Fruit fly (Drosophila melanogaster) whole organism, prepupa: ENCODE measurements around the gene CG1416.

ENCODE experiments used
- CG10669 ChIP-seq: fragments of 200-800 bp; sonication (Bioruptor generic); optimal IDR thresholded peaks from 3 replicates; lab custom pipeline; 2018; ENCODE audit warnings: missing biosample characterization, mild to moderate bottlenecking, missing genetic modification characterization, moderate library complexity
- CG11294 ChIP-seq: fragments of 200-800 bp; sonication (Bioruptor generic); IDR thresholded peaks from 2 replicates; pipeline ENCODE4 v1.3.6; 2022; ENCODE audit warnings: missing biosample characterization, missing genetic modification characterization
- CG11762 ChIP-seq: fragments of 200-800 bp; sonication (Bioruptor generic); optimal IDR thresholded peaks from 3 replicates; lab custom pipeline; 2016; ENCODE audit warnings: missing biosample characterization, missing genetic modification characterization; ENCODE audit not compliant: insufficient read depth
- CG11902 ChIP-seq: fragments of 200-800 bp; sonication (Bioruptor generic); optimal IDR thresholded peaks from 3 replicates; lab custom pipeline; 2016; ENCODE audit warnings: missing biosample characterization, missing genetic modification characterization
- CG15336 ChIP-seq: fragments of 200-800 bp; sonication (Bioruptor generic); IDR thresholded peaks from 2 replicates; pipeline ENCODE4 v1.3.6; 2022; ENCODE audit warnings: missing biosample characterization, missing genetic modification characterization
- CG1621 ChIP-seq: fragments of 200-800 bp; sonication (Bioruptor generic); optimal IDR thresholded peaks from 3 replicates; lab custom pipeline; 2018; ENCODE audit warnings: missing biosample characterization, mild to moderate bottlenecking, missing genetic modification characterization
- CG16779 ChIP-seq: fragments of 200-800 bp; sonication (Bioruptor generic); optimal IDR thresholded peaks from 3 replicates; lab custom pipeline; 2017; ENCODE audit warnings: missing biosample characterization, mild to moderate bottlenecking, missing genetic modification characterization
- CG3032 ChIP-seq: fragments of 200-800 bp; optimal IDR thresholded peaks from 2 replicates; lab custom pipeline; 2019; ENCODE audit warnings: missing biosample characterization, mild to moderate bottlenecking, missing genetic modification characterization, moderate library complexity
- CG31627 ChIP-seq: fragments of 200-800 bp; sonication (Bioruptor generic); optimal IDR thresholded peaks from 3 replicates; lab custom pipeline; 2016; ENCODE audit warnings: missing biosample characterization, missing genetic modification characterization
- CG32006 ChIP-seq: fragments of 200-800 bp; sonication (Bioruptor generic); optimal IDR thresholded peaks from 3 replicates; lab custom pipeline; 2017; ENCODE audit warnings: missing biosample characterization, mild to moderate bottlenecking, missing genetic modification characterization
- CG34406 ChIP-seq: fragments of 200-800 bp; sonication (Bioruptor generic); optimal IDR thresholded peaks from 3 replicates; lab custom pipeline; 2016; ENCODE audit warnings: missing biosample characterization, missing genetic modification characterization
- CG4318 ChIP-seq: fragments of 200-800 bp; sonication (Bioruptor generic); optimal IDR thresholded peaks from 3 replicates; lab custom pipeline; 2017; ENCODE audit warnings: missing biosample characterization, mild to moderate bottlenecking, missing genetic modification characterization
- CG6163 ChIP-seq: fragments of 200-800 bp; sonication (Bioruptor generic); IDR thresholded peaks from 3 replicates; pipeline ENCODE4 v1.3.6; 2022; ENCODE audit warnings: missing biosample characterization, missing genetic modification characterization
- CG6276 ChIP-seq: fragments of 200-800 bp; sonication (Bioruptor generic); optimal IDR thresholded peaks from 2 replicates; lab custom pipeline; 2017; ENCODE audit warnings: missing biosample characterization, mild to moderate bottlenecking, missing genetic modification characterization
- CG6792 ChIP-seq: fragments of 200-800 bp; sonication (Bioruptor generic); optimal IDR thresholded peaks from 3 replicates; lab custom pipeline; 2016; ENCODE audit warnings: missing biosample characterization, missing genetic modification characterization
- CG6854 ChIP-seq: fragments of 200-800 bp; sonication (Bioruptor generic); optimal IDR thresholded peaks from 2 replicates; lab custom pipeline; 2017; ENCODE audit warnings: missing biosample characterization, mild to moderate bottlenecking, missing genetic modification characterization
- CG7368 ChIP-seq: fragments of 200-800 bp; sonication (Bioruptor generic); optimal IDR thresholded peaks from 3 replicates; lab custom pipeline; 2016; ENCODE audit warnings: missing biosample characterization, missing genetic modification characterization
- CG8119 ChIP-seq: fragments of 200-800 bp; sonication (Bioruptor generic); IDR thresholded peaks from 3 replicates; pipeline ENCODE4 v1.3.6; 2022; ENCODE audit warnings: missing biosample characterization, missing genetic modification characterization
- CG8319 ChIP-seq: fragments of 200-800 bp; sonication (Bioruptor generic); optimal IDR thresholded peaks from 3 replicates; lab custom pipeline; 2016; ENCODE audit warnings: missing biosample characterization, missing genetic modification characterization
- CG9139 ChIP-seq: fragments of 200-800 bp; sonication (Bioruptor generic); optimal IDR thresholded peaks from 3 replicates; lab custom pipeline; 2017; ENCODE audit warnings: missing biosample characterization, mild to moderate bottlenecking, missing genetic modification characterization
- Eip78C ChIP-seq: fragments of 200-800 bp; sonication (Bioruptor generic); peaks from one replicate; lab custom pipeline; 2016; ENCODE audit warnings: missing biosample characterization, missing genetic modification characterization
- Eip93F ChIP-seq: fragments of 200-800 bp; sonication (Bioruptor generic); optimal IDR thresholded peaks from 2 replicates; lab custom pipeline; 2016; ENCODE audit warnings: missing biosample characterization, mild to moderate bottlenecking, missing genetic modification characterization
- Ets21C ChIP-seq: fragments of 200-800 bp; sonication (Bioruptor generic); optimal IDR thresholded peaks from 3 replicates; lab custom pipeline; 2016; ENCODE audit warnings: missing biosample characterization, missing genetic modification characterization
- Ets96B ChIP-seq: fragments of 200-800 bp; optimal IDR thresholded peaks from 2 replicates; lab custom pipeline; 2019; ENCODE audit warnings: missing biosample characterization, mild to moderate bottlenecking, missing genetic modification characterization, moderate library complexity
- Hr38 ChIP-seq: sonication (Bioruptor generic); optimal IDR thresholded peaks from 2 replicates; lab custom pipeline; 2016; ENCODE audit warnings: missing biosample characterization, missing genetic modification characterization
- Hr39 ChIP-seq: fragments of 200-800 bp; sonication (Bioruptor generic); optimal IDR thresholded peaks from 2 replicates; lab custom pipeline; 2016; ENCODE audit warnings: missing biosample characterization, missing genetic modification characterization
- Hr4 ChIP-seq: fragments of 200-800 bp; sonication (Bioruptor generic); optimal IDR thresholded peaks from 3 replicates; lab custom pipeline; 2016; ENCODE audit warnings: missing biosample characterization, missing genetic modification characterization
- Met ChIP-seq: fragments of 200-800 bp; sonication (Bioruptor generic); optimal IDR thresholded peaks from 3 replicates; lab custom pipeline; 2016; ENCODE audit warnings: missing biosample characterization, missing genetic modification characterization
- OdsH ChIP-seq: fragments of 200-800 bp; sonication (Bioruptor generic); optimal IDR thresholded peaks from 3 replicates; lab custom pipeline; 2016; ENCODE audit warnings: missing biosample characterization, missing genetic modification characterization
- Smox ChIP-seq: fragments of 200-800 bp; sonication (Bioruptor generic); optimal IDR thresholded peaks from 3 replicates; lab custom pipeline; 2016; ENCODE audit warnings: missing biosample characterization, missing genetic modification characterization
- Sox14 ChIP-seq: fragments of 200-800 bp; sonication (Bioruptor generic); optimal IDR thresholded peaks from 3 replicates; lab custom pipeline; 2016; ENCODE audit warnings: missing biosample characterization, missing genetic modification characterization
- Sox15 ChIP-seq: fragments of 200-800 bp; sonication (Bioruptor generic); optimal IDR thresholded peaks from 3 replicates; lab custom pipeline; 2016; ENCODE audit warnings: missing biosample characterization, missing genetic modification characterization
- achi ChIP-seq: fragments of 200-800 bp; sonication (Bioruptor generic); optimal IDR thresholded peaks from 3 replicates; lab custom pipeline; 2016; ENCODE audit warnings: missing biosample characterization, missing genetic modification characterization
- acj6 ChIP-seq: fragments of 200-800 bp; sonication (Bioruptor generic); optimal IDR thresholded peaks from 3 replicates; lab custom pipeline; 2016; ENCODE audit warnings: missing biosample characterization, missing genetic modification characterization
- eg ChIP-seq: fragments of 200-800 bp; sonication (Bioruptor generic); IDR thresholded peaks from 3 replicates; pipeline ENCODE4 v1.3.6; 2022; ENCODE audit warnings: missing biosample characterization, missing genetic modification characterization
- esn ChIP-seq: fragments of 200-800 bp; sonication (Bioruptor generic); optimal IDR thresholded peaks from 2 replicates; lab custom pipeline; 2016; ENCODE audit warnings: missing biosample characterization, mild to moderate bottlenecking, missing genetic modification characterization, moderate library complexity
- fd59A ChIP-seq: fragments of 200-800 bp; sonication (Bioruptor generic); optimal IDR thresholded peaks from 2 replicates; lab custom pipeline; 2017; ENCODE audit warnings: missing biosample characterization, mild to moderate bottlenecking, missing genetic modification characterization, missing genetic modification reagents
- fd85E ChIP-seq: fragments of 200-800 bp; sonication (Bioruptor generic); optimal IDR thresholded peaks from 3 replicates; lab custom pipeline; 2016; ENCODE audit warnings: missing biosample characterization, missing genetic modification characterization
- lz ChIP-seq: fragments of 200-800 bp; sonication (Bioruptor generic); optimal IDR thresholded peaks from 3 replicates; lab custom pipeline; 2016; ENCODE audit warnings: missing biosample characterization, missing genetic modification characterization
- net ChIP-seq: fragments of 200-800 bp; sonication (Bioruptor generic); optimal IDR thresholded peaks from 3 replicates; lab custom pipeline; 2016; ENCODE audit warnings: missing biosample characterization, missing genetic modification characterization
- pdm3 ChIP-seq: fragments of 200-800 bp; sonication (Bioruptor generic); optimal IDR thresholded peaks from 3 replicates; lab custom pipeline; 2016; ENCODE audit warnings: missing biosample characterization, missing genetic modification characterization
- salr ChIP-seq, 2 experiments: fragments of 200-800 bp; sonication (Bioruptor generic); optimal IDR thresholded peaks; 3 replicates each; lab custom pipeline; 2016 to 2018; ENCODE audit warnings: missing biosample characterization in 2 of 2, missing genetic modification characterization in 2 of 2, mild to moderate bottlenecking in 1 of 2
- spab ChIP-seq: fragments of 200-800 bp; sonication (Bioruptor generic); optimal IDR thresholded peaks from 2 replicates; lab custom pipeline; 2017; ENCODE audit warnings: missing biosample characterization, mild to moderate bottlenecking, missing genetic modification characterization, missing genetic modification reagents
- ss ChIP-seq, 2 experiments: fragments of 200-800 bp; sonication (Bioruptor generic); optimal IDR thresholded peaks; 2 replicates in 1 of 2; 3 replicates in 1 of 2; lab custom pipeline; 2017 to 2018; ENCODE audit warnings: mild to moderate bottlenecking in 2 of 2, missing biosample characterization in 2 of 2, missing genetic modification characterization in 2 of 2, moderate library complexity in 1 of 2
- svp ChIP-seq: fragments of 200-800 bp; sonication (Bioruptor generic); peaks from one replicate; lab custom pipeline; 2016; ENCODE audit warnings: missing biosample characterization, missing genetic modification characterization
- vri ChIP-seq: fragments of 200-800 bp; sonication (Bioruptor generic); optimal IDR thresholded peaks from 3 replicates; lab custom pipeline; 2016; ENCODE audit warnings: missing biosample characterization, mild to moderate bottlenecking, missing genetic modification characterization

CG1416 gene

DNA sequence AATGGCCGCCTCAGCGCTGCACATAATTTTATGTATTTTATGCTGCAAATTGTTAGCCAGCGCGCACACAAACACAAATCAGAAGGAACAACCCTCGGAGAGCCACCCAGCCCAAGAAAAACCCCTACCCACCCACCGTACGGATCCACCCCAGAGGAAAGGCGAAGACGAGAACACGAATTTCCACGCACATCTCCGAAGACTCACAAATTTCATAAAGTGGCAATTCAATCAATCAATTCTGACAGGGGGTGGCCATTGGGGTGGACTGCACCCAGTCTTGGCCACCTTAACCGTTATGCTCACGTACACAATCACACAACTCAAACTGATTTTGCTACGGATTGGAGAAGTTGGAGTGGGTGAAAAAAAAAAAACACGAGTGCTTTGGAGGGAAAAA lies 34.2 kb downstream of the CG1416 start:
- TF ChIP-seq vri (GFP tag; lab: Kevin White, UChicago) (no peak), salr (GFP tag; optimal IDR thresholded peaks at IDR 0.05; lab: Kevin White, UChicago) (no peak), net (no peak), CG9139 (GFP tag; lab: Kevin White, UChicago) (no peak), lz (no peak), fd59A (GFP tag; lab: Kevin White, UChicago) (no peak), CG8319 (no peak), CG31627 (GFP tag; lab: Kevin White, UChicago) (no peak), achi (GFP tag; lab: Kevin White, UChicago) (no peak), CG1621 (tag; lab: Kevin White, UChicago) (no peak), CG10669 (GFP tag; lab: Kevin White, UChicago) (no peak)

DNA sequence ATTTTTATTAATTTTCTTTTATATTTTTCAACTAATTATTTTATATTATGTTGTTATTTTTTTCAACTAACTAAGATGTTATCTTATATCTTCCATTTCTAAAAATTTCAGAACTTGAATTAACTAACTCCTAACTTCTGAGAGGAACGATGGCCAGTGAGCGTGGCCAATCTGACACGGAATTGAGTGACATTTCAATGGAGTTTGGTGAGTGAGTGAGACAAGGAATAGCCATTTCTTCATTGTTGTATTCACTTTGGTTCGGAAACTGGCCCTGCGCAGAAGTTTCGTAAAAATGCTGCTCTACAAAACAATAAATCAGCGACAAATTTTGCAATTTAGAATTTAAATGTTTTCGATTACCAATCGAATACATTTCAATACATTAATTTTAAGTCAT lies 35.0 kb downstream of the CG1416 start:
- TF ChIP-seq CG6163 (no peak), spab (no peak), net (no peak), CG8319 (no peak), Hr38 (GFP tag; lab: Kevin White, UChicago) (no peak), Sox14 (GFP tag; lab: Kevin White, UChicago) (no peak), CG6854 (GFP tag; lab: Kevin White, UChicago) (no peak), CG7368 (no peak), Met (GFP tag; lab: Kevin White, UChicago) (no peak), OdsH (GFP tag; lab: Kevin White, UChicago) (no peak)

DNA sequence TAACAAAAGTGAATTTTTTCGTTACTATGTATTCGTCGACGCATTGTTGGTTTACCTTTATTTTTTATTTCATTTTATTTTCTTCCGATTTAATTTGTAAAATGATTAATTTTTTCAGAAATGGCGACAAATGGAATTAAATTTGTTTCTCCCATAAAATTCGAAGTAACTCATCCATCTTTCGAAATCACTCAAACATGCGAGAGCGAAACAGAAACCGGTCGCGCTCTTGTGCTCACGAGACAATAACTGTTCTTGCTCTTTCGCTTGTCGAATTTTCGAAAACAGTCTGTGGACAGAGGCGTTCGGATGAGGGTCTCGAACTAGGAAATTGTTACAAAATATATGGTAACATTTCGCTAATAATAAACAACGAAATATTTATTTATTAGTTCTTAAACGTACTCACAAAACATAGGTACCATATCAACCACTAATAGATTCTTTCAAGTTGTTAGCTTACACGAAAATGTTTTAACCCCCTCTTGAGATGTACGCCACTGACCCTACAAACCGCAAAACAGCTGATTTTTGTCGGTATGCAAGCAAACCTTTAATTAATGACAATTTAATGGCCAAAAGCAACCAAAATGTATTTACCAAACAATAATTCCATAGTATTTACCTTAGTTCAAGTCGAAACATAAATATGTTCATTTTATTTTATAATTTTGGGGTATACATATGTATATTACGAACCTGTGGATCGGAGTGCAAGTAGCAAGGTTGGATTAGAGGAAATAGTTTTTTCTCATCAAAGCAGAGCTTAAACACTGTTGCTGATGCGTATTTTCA lies 36.9 kb downstream of the CG1416 start:
- TF ChIP-seq achi (GFP tag; lab: Kevin White, UChicago) (peak; percentile 96), CG32006 (GFP tag; lab: Kevin White, UChicago) (peak; percentile 97), vri (GFP tag; lab: Kevin White, UChicago) (peak; percentile 96), pdm3 (GFP tag; lab: Kevin White, UChicago) (peak; percentile 97), fd85E (GFP tag; lab: Kevin White, UChicago) (peak; percentile 91), CG34406 (GFP tag; lab: Kevin White, UChicago) (peak; percentile 96), CG11762 (GFP tag; lab: Kevin White, UChicago) (peak; percentile 95), CG11294 (GFP tag; lab: Robert Waterston, UW) (peak; percentile 94), Hr39 (GFP tag; lab: Kevin White, UChicago) (peak; percentile 98), salr (GFP tag; optimal IDR thresholded peaks at IDR 0.05; lab: Kevin White, UChicago) (peak; percentile 95), Eip78C (GFP tag; lab: Kevin White, UChicago) (peak; percentile 99), svp (GFP tag; lab: Kevin White, UChicago) (peak; percentile 99), ss (GFP tag; optimal IDR thresholded peaks at IDR 0.05; lab: Kevin White, UChicago) (peak; percentile 94 to 97), lz (peak; percentile 98), Sox15 (GFP tag; lab: Kevin White, UChicago) (peak; percentile 97), CG8319 (peak; percentile 94), acj6 (GFP tag; lab: Kevin White, UChicago) (peak; percentile 98), CG6854 (GFP tag; lab: Kevin White, UChicago) (peak; percentile 94), OdsH (GFP tag; lab: Kevin White, UChicago) (peak; percentile 98), Hr38 (GFP tag; lab: Kevin White, UChicago) (no peak), CG3032 (tag; lab: Kevin White, UChicago) (peak; percentile 98), Smox (GFP tag; lab: Kevin White, UChicago) (peak; percentile 97), CG15336 (GFP tag; lab: Robert Waterston, UW) (peak; percentile 96; the same call in 1 of the 2 replicates), spab (peak; percentile 94), Hr4 (peak; percentile 98), CG6276 (GFP tag; lab: Kevin White, UChicago) (peak; percentile 92), CG16779 (tag; lab: Kevin White, UChicago) (peak; percentile 92), Eip93F (GFP tag; lab: Kevin White, UChicago) (peak; percentile 88), CG6792 (peak; percentile 96), fd59A (GFP tag; lab: Kevin White, UChicago) (peak; percentile 95), CG11902 (peak; percentile 95), CG8119 (GFP tag; lab: Robert Waterston, UW) (peak; percentile 96), Ets96B (peak; percentile 98), Ets21C (peak; percentile 97), eg (GFP tag; lab: Robert Waterston, UW) (peak; percentile 97), esn (GFP tag; lab: Kevin White, UChicago) (peak; percentile 98), CG4318 (peak; percentile 91)
